Worm (Caenorhabditis elegans): ENCODE results near the gene C03A3.3.

C03A3.3 gene

ce11 chrX:11240585-11241115 is 28.2 kb downstream of the C03A3.3 start, which contains the start of gene C34F6.10:
C34F6.10 (minus strand) TSS chrX:11240635.
- no peak for TF ChIP-seq ceh-31 (tag; optimal IDR thresholded peaks at IDR 0.05)
- no peak for TF ChIP-seq ets-4 (tag; optimal IDR thresholded peaks at IDR 0.05)
- no peak for TF ChIP-seq tbx-7 (tag; optimal IDR thresholded peaks at IDR 0.05)
- TF ChIP-seq C38D4.7 (GFP tag; optimal IDR thresholded peaks at IDR 0.05): no peak
- no peak for TF ChIP-seq ama-1 (optimal IDR thresholded peaks at IDR 0.05)
- no peak for TF ChIP-seq sox-4 (tag; optimal IDR thresholded peaks at IDR 0.05)
- TF ChIP-seq Y22D7AL.16 (tag; optimal IDR thresholded peaks at IDR 0.05): no peak
- no peak for TF ChIP-seq unc-86 (tag; optimal IDR thresholded peaks at IDR 0.05)
- no peak for TF ChIP-seq odd-2 (tag; optimal IDR thresholded peaks at IDR 0.05)
- TF ChIP-seq ttx-3 (tag; optimal IDR thresholded peaks at IDR 0.05): no peak
- no peak for TF ChIP-seq hlh-8 (tag; optimal IDR thresholded peaks at IDR 0.05)
- TF ChIP-seq T23F11.4 (GFP tag; optimal IDR thresholded peaks at IDR 0.05): no peak
- no peak for TF ChIP-seq lim-6 (tag; optimal IDR thresholded peaks at IDR 0.05)
- no peak for TF ChIP-seq syd-9 (tag; optimal IDR thresholded peaks at IDR 0.05)

- no peak for TF ChIP-seq ceh-19 (GFP tag; optimal IDR thresholded peaks at IDR 0.05)
- TF ChIP-seq fkh-6 (tag; optimal IDR thresholded peaks at IDR 0.05): no peak
- no peak for TF ChIP-seq nfya-1 (tag; optimal IDR thresholded peaks at IDR 0.05)
- no peak for TF ChIP-seq sox-2 (GFP tag; IDR thresholded peaks at IDR 0.05)
- no peak for TF ChIP-seq zip-5 (tag; optimal IDR thresholded peaks at IDR 0.05)
- no peak for TF ChIP-seq lim-6 (tag; optimal IDR thresholded peaks at IDR 0.05)
- TF ChIP-seq ztf-16 (tag; optimal IDR thresholded peaks at IDR 0.05): no peak
- TF ChIP-seq C08G9.2 (tag; optimal IDR thresholded peaks at IDR 0.05): no peak
- no peak for TF ChIP-seq nhr-232 (tag; optimal IDR thresholded peaks at IDR 0.05)
- no peak for TF ChIP-seq fax-1 (tag; optimal IDR thresholded peaks at IDR 0.05)
- no peak for TF ChIP-seq che-1 (tag; optimal IDR thresholded peaks at IDR 0.05)
- no peak for TF ChIP-seq hlh-8 (tag; optimal IDR thresholded peaks at IDR 0.05)
Measured at ce11 chrX:11226595-11226994, 42.3 kb downstream of the C03A3.3 start, which contains the start of gene C34F6.12. C34F6.12 (minus strand) TSS chrX:11226695.

- TF ChIP-seq ref-2 (tag; optimal IDR thresholded peaks at IDR 0.05) (no peak), pha-4 (tag; optimal IDR thresholded peaks at IDR 0.05) (no peak), fax-1 (tag; optimal IDR thresholded peaks at IDR 0.05) (no peak), fkh-10 (GFP tag; optimal IDR thresholded peaks at IDR 0.05) (no peak), Y22D7AL.16 (tag; optimal IDR thresholded peaks at IDR 0.05) (no peak), hlh-6 (tag; optimal IDR thresholded peaks at IDR 0.05) (no peak), pha-2 (tag; optimal IDR thresholded peaks at IDR 0.05) (no peak), zip-5 (tag; optimal IDR thresholded peaks at IDR 0.05) (no peak), sox-4 (tag; optimal IDR thresholded peaks at IDR 0.05) (no peak), ceh-24 (tag; optimal IDR thresholded peaks at IDR 0.05) (no peak), hlh-15 (tag; optimal IDR thresholded peaks at IDR 0.05) (no peak), ceh-9 (tag; optimal IDR thresholded peaks at IDR 0.05) (no peak), lin-11 (tag; optimal IDR thresholded peaks at IDR 0.05) (no peak), ama-1 (optimal IDR thresholded peaks at IDR 0.05) (no peak), tbx-2 (tag; optimal IDR thresholded peaks at IDR 0.05) (no peak)
Measured at ce11 chrX:11222597-11223218, 46.2 kb downstream of the C03A3.3 start, which contains the start of gene C34F6.9. C34F6.9 (minus strand) TSS chrX:11222647.

Data from whole organism, late embryonic.